Fruit fly (Drosophila melanogaster) Kc167 (cell line): Measurements from ENCODE around the gene Nak.

Experiments
- Myc ChIP-seq: fragments of >200 bp; optimal IDR thresholded peaks from 2 replicates; lab custom pipeline; 2017; ENCODE audit warnings: missing external identifiers
- Sin3A ChIP-seq: fragments of >200 bp; optimal IDR thresholded peaks from 2 replicates; lab custom pipeline; 2018; ENCODE audit warnings: missing external identifiers
- h ChIP-seq: fragments of >200 bp; optimal IDR thresholded peaks from 3 replicates; lab custom pipeline; 2018; ENCODE audit warnings: missing external identifiers
- insv ChIP-seq: fragments of >200 bp; optimal IDR thresholded peaks from 3 replicates; lab custom pipeline; 2018; ENCODE audit warnings: missing external identifiers
- psq ChIP-seq: fragments of >200 bp; optimal IDR thresholded peaks from 2 replicates; lab custom pipeline; 2017; ENCODE audit warnings: missing external identifiers
- ttk ChIP-seq: sonication (Bioruptor generic); optimal IDR thresholded peaks from 2 replicates; lab custom pipeline; 2017; ENCODE audit warnings: missing external identifiers

Nak gene

dm6 chr2L:18968370-18969105 lies at the start of gene Nak, which contains the start of gene Tango6:
Nak (minus strand) TSS chr2L:18968744.
Tango6 (plus strand) TSS chr2L:18969028.
- TF ChIP-seq Sin3A (lab: Kevin White, UChicago) (peak; percentile 96), ttk (lab: Kevin White, UChicago) (no peak), insv (lab: Kevin White, UChicago) (no peak), psq (no peak), Myc (lab: Kevin White, UChicago) (no peak)

dm6 chr2L:19018266-19018665 lies 49.7 kb upstream of the Nak start:
- TF ChIP-seq insv (lab: Kevin White, UChicago) (no peak), Sin3A (lab: Kevin White, UChicago) (no peak), Myc (lab: Kevin White, UChicago) (no peak), h (lab: Kevin White, UChicago) (no peak), psq (no peak)

- TF ChIP-seq ttk (lab: Kevin White, UChicago), result no peak
- no peak for TF ChIP-seq h (lab: Kevin White, UChicago)
- TF ChIP-seq Sin3A (lab: Kevin White, UChicago), result no peak
- TF ChIP-seq Myc (lab: Kevin White, UChicago), result no peak
- no peak for TF ChIP-seq psq
- TF ChIP-seq insv (lab: Kevin White, UChicago), result no peak
Observed at dm6 chr2L:19017060-19017459, 48.5 kb upstream of the Nak start.

- no peak for TF ChIP-seq Myc (lab: Kevin White, UChicago)
- no peak for TF ChIP-seq insv (lab: Kevin White, UChicago)
- TF ChIP-seq h (lab: Kevin White, UChicago), result no peak
- TF ChIP-seq ttk (lab: Kevin White, UChicago), result no peak
- no peak for TF ChIP-seq psq
- no peak for TF ChIP-seq Sin3A (lab: Kevin White, UChicago)
Observed at dm6 chr2L:19015628-19016027, 47.1 kb upstream of the Nak start.

DNA sequence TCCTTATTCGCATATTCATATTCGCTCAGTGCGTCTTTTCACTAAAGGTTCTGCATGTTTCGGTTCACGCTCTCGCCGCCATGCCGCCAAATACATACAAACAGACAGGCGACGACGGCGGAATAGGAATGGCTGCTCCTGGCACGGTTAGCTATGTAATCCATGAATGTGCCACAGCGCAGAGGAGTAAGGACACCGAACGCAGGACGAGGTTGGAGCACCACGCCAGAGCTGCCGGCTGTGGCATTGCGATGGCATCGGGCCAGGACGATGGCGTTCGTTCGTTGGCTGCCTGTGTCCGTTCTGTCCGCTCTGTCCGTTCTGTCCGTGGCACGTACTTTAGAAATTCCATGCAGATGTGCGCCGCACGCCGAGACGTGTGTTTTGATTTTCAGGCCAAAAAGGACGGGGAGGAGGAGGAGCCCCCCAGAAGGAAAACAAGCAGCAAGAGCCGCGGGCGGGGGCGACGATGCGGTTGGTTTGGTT lies 46.4 kb upstream of the Nak start:
- TF ChIP-seq insv (lab: Kevin White, UChicago) (no peak), h (lab: Kevin White, UChicago) (no peak), Myc (lab: Kevin White, UChicago) (no peak), Sin3A (lab: Kevin White, UChicago) (no peak), ttk (lab: Kevin White, UChicago) (no peak), psq (no peak)

DNA sequence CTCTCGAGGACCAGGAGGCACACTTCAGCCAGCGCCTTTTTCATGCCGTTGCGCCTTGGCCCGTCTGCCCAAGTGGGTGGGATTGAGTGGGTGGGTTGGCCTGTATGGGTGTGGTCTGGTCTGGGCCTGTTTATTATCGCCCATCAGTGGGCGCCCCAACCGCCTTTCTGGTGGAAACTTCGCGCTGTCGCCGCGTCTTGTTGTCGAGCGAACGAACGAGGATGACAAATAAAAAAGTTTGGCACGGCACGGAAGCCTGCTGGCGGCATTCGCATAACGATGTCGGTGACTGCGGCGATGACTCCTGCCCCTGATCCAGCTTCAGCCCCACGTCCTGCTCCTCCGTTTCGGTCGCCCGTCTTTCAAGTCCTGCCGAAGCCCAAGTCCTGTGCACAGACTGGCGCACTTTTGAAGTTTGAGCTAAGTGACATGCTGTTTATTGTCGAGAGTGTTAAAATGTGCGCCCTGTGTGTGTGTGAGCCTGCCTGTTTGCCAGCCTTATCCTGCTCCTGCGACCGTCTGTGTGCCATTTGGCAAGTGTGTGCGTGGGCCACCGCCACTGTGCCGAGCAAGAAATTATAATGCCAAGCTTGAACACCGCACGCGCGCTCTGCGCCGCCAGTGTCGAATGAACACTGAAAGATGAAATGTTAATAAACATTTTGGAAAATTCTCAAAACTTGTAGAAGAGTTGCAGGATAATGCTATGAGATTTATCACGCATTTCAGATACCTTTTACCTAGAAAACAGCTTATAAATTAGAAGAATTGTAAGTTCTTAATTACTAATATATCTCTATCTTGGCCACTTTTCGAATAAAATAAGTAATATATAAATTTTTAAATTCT lies 45.7 kb upstream of the Nak start:
- TF ChIP-seq Sin3A (lab: Kevin White, UChicago), result no peak
- no peak for TF ChIP-seq psq
- TF ChIP-seq Myc (lab: Kevin White, UChicago), result no peak
- TF ChIP-seq h (lab: Kevin White, UChicago), result no peak
- TF ChIP-seq ttk (lab: Kevin White, UChicago), result no peak
- no peak for TF ChIP-seq insv (lab: Kevin White, UChicago)

DNA sequence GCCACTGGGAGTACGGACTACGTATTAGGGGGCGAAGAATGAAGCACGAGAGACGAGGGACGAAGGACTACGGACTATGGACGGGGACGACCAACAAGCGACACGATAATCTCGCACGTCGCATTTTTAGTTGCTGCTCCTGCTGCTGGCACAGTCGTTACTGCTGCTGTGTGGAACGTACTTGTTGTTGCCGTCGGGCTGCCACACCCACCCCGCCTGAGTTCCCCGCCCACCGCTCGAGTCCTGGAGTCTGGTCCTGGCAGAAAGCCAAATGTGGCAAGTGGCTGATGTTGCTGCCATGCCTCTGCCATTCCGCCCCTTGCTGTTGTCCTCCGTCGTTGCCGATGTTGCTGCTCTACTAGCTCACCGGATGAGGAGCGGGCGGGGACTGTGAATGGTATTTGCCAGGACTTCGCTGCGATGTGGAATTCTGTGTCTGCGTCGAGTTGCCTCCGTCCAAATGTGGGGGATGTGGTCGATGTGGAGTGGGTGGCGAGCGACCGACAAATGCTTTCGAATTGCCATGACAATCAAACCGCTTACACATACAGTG lies 44.3 kb upstream of the Nak start:
- no peak for TF ChIP-seq psq
- no peak for TF ChIP-seq Sin3A (lab: Kevin White, UChicago)
- TF ChIP-seq ttk (lab: Kevin White, UChicago), result no peak
- no peak for TF ChIP-seq Myc (lab: Kevin White, UChicago)
- no peak for TF ChIP-seq h (lab: Kevin White, UChicago)
- TF ChIP-seq insv (lab: Kevin White, UChicago), result no peak

DNA sequence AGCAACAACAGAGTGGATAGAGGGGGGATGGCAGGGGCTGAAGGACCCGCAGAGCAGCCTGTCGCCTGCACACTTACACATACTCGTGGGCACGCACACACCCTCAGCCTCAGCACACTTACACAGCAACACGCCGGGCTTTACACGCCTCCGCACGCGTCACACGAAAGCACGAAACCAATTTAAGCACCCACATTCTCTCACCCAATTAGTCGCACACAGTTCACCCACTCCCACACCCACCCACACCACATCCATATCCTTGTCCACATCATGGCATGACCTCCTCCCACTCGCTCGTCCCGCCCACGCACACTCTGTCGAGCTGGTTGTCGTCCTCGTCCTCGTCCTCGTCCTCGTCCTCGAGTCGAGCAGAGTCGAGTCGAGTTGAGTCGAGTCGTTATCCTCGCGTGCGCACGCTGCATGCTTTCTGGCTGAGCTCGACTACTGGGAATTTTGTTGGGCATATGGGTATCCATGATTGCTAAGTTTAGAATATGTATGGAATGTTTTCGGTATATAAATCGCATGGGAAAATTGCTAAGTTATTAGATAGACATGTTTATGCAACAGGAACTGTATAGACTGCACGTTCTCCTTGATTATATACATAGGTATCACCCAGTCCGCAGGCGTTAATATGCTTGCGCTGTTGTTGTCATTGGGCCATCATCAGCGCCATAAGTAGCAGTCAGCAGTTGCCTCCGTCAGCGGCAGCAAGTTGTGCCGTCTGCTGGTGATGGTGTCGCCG lies 43.5 kb upstream of the Nak start:
- TF ChIP-seq h (lab: Kevin White, UChicago) (no peak), insv (lab: Kevin White, UChicago) (no peak), Sin3A (lab: Kevin White, UChicago) (no peak), ttk (lab: Kevin White, UChicago) (no peak), psq (no peak), Myc (lab: Kevin White, UChicago) (no peak)

DNA sequence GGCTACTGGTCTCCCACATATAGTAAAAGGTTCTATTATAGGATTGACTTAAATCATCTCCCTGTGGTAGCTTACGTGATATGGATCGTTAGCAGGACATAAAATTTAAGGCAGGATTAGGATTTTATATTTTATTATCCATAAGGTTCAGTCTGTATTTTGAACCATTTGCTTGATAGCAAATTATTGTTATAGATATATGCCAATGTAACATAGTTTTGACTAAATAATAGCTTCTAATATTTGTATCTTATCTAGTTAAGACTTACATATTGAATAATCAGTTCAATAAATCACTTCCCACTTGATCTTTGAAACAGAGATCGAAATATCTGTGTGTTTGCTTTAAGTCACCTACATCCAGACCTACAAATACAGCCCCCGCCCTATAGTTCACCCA lies 42.0 kb upstream of the Nak start, which contains the start of gene robl37BC:
robl37BC (plus strand) TSS at position 301 of the 400 bp plus-strand sequence.
- no peak for TF ChIP-seq Myc (lab: Kevin White, UChicago)
- TF ChIP-seq psq, result no peak
- no peak for TF ChIP-seq h (lab: Kevin White, UChicago)
- no peak for TF ChIP-seq Sin3A (lab: Kevin White, UChicago)
- TF ChIP-seq ttk (lab: Kevin White, UChicago), result no peak
- no peak for TF ChIP-seq insv (lab: Kevin White, UChicago)

dm6 chr2L:19010037-19010436 lies 41.5 kb upstream of the Nak start:
- TF ChIP-seq Sin3A (lab: Kevin White, UChicago) (no peak), insv (lab: Kevin White, UChicago) (no peak), Myc (lab: Kevin White, UChicago) (no peak), ttk (lab: Kevin White, UChicago) (no peak), h (lab: Kevin White, UChicago) (no peak)
